Worm (Caenorhabditis elegans): ENCODE results near the gene F47B10.9.

ce11 chrX:10891890-10892289, 22.0 kb downstream of the F47B10.9 start, which contains the start of gene F47B10.3:
- no peak for TF ChIP-seq xnd-1 (tag; optimal IDR thresholded peaks at IDR 0.05)
- no peak for TF ChIP-seq F49E8.2 (tag; optimal IDR thresholded peaks at IDR 0.05; ENCODE audit: insufficient read depth)
- no peak for TF ChIP-seq bed-2 (GFP tag; IDR thresholded peaks at IDR 0.05)
- no peak for TF ChIP-seq hsf-1 (GFP tag; IDR thresholded peaks at IDR 0.05)
- TF ChIP-seq pha-4 (tag; optimal IDR thresholded peaks at IDR 0.05) = no peak
- no peak for TF ChIP-seq hmg-20 (GFP tag; IDR thresholded peaks at IDR 0.05)
- no peak for TF ChIP-seq hmg-1.2 (GFP tag; IDR thresholded peaks at IDR 0.05)
- no peak for TF ChIP-seq Y53G8AR.9 (GFP tag; conservative IDR thresholded peaks at IDR 0.05)
- no peak for TF ChIP-seq attf-6 (GFP tag; IDR thresholded peaks at IDR 0.05)
- TF ChIP-seq ceh-40 (GFP tag; IDR thresholded peaks at IDR 0.05) = no peak
- no peak for TF ChIP-seq dpff-1 (tag; optimal IDR thresholded peaks at IDR 0.05)
- no peak for TF ChIP-seq lir-1 (GFP tag; conservative IDR thresholded peaks at IDR 0.05)
